Worm (Caenorhabditis elegans) whole organism, midembryonic: ENCODE measurements around the gene eak-4.
"Not testable (repeated sequence)": the region's sequence is repeated elsewhere in the genome, so short reads cannot be mapped to it uniquely, and the experiment has no call there.

Experiments used
- T22C8.4 ChIP-seq: fragments of 200-800 bp; sonication (Bioruptor generic); IDR thresholded peaks from 2 replicates; pipeline ENCODE4 v1.3.6; 2022; ENCODE audit warnings: missing genetic modification characterization, missing compliant biosample characterization
- cog-1 ChIP-seq: sonication (generic microtip); optimal IDR thresholded peaks from 2 replicates; lab custom pipeline; 2016; ENCODE audit warnings: missing genetic modification characterization, missing compliant biosample characterization
- flt-1 ChIP-seq: fragments of 200-800 bp; sonication (Bioruptor generic); IDR thresholded peaks from 2 replicates; pipeline ENCODE4 v1.3.6; 2022; ENCODE audit warnings: missing genetic modification characterization, missing compliant biosample characterization
- klf-2 ChIP-seq: fragments of 200-800 bp; sonication (Bioruptor generic); conservative IDR thresholded peaks from 2 replicates; pipeline ENCODE4 v1.3.6; 2022; ENCODE audit warnings: missing genetic modification reagents, missing genetic modification characterization, missing compliant biosample characterization
- med-1 ChIP-seq: sonication (generic microtip); optimal IDR thresholded peaks from 2 replicates; lab custom pipeline; 2017; ENCODE audit warnings: missing genetic modification characterization, mild to moderate bottlenecking, missing compliant biosample characterization, antibody characterized with exemption, missing genetic modification reagents; ENCODE audit not compliant: insufficient read depth
- ref-1 ChIP-seq: fragments of 200-800 bp; sonication (Bioruptor generic); conservative IDR thresholded peaks from 2 replicates; pipeline ENCODE4 v1.3.6; 2022; ENCODE audit warnings: missing genetic modification reagents, missing genetic modification characterization, missing compliant biosample characterization
- tab-1 ChIP-seq: fragments of 200-800 bp; sonication (Bioruptor generic); IDR thresholded peaks from 2 replicates; pipeline ENCODE4 v1.3.6; 2022; ENCODE audit warnings: missing genetic modification characterization, missing compliant biosample characterization
- ztf-23 ChIP-seq: fragments of 200-800 bp; sonication (Bioruptor generic); IDR thresholded peaks from 2 replicates; pipeline ENCODE4 v1.3.6; 2022; ENCODE audit warnings: missing genetic modification reagents, missing genetic modification characterization, missing compliant biosample characterization
- ztf-29 ChIP-seq: fragments of 200-800 bp; sonication (Bioruptor generic); IDR thresholded peaks from 2 replicates; pipeline ENCODE4 v1.3.6; 2022; ENCODE audit warnings: missing genetic modification reagents, missing genetic modification characterization, missing compliant biosample characterization

eak-4 gene

ce11 chrIV:12490491-12490890 is 34.8 kb downstream of the eak-4 start, which contains the start of gene him-6:
TSS of gene him-6 (plus strand) at chrIV:12490791.
- no peak for TF ChIP-seq ztf-23 (GFP tag; lab: Robert Waterston, UW)
- no peak for TF ChIP-seq ref-1 (GFP tag; lab: Robert Waterston, UW)
- TF ChIP-seq tab-1, result no peak
- TF ChIP-seq cog-1 (tag; lab: Kevin White, UChicago), result no peak
- no peak for TF ChIP-seq T22C8.4 (GFP tag; lab: Robert Waterston, UW)
- no peak for TF ChIP-seq ztf-29 (GFP tag; lab: Robert Waterston, UW)
- TF ChIP-seq med-1 (GFP tag; lab: Kevin White, UChicago), result no peak
- no peak for TF ChIP-seq klf-2 (GFP tag; lab: Robert Waterston, UW)
- TF ChIP-seq flt-1, result no peak

- no peak for TF ChIP-seq ztf-23 (GFP tag; lab: Robert Waterston, UW)
- TF ChIP-seq ztf-29 (GFP tag; lab: Robert Waterston, UW), result no peak
- no peak for TF ChIP-seq klf-2 (GFP tag; lab: Robert Waterston, UW)
- TF ChIP-seq tab-1, result no peak
- no peak for TF ChIP-seq ref-1 (GFP tag; lab: Robert Waterston, UW)
- TF ChIP-seq cog-1 (tag; lab: Kevin White, UChicago), result no peak
Measured at ce11 chrIV:12487194-12487593, 38.1 kb downstream of the eak-4 start, which contains the start of gene sru-26. TSS of gene sru-26 (plus strand) at chrIV:12487494.

ce11 chrIV:12484479-12484878 is 40.8 kb downstream of the eak-4 start, which contains the start of gene T04A11.4:
TSS of gene T04A11.4 (minus strand) at chrIV:12484579.
- TF ChIP-seq ztf-29 (GFP tag; lab: Robert Waterston, UW); tab-1; klf-2 (GFP tag; lab: Robert Waterston, UW): not testable (repeated sequence)

ce11 chrIV:12478711-12479110 is 46.6 kb downstream of the eak-4 start, which contains the start of gene igdb-1:
TSS of gene igdb-1 (plus strand) at chrIV:12479011.
- TF ChIP-seq tab-1; ztf-23 (GFP tag; lab: Robert Waterston, UW); med-1 (GFP tag; lab: Kevin White, UChicago): not testable (repeated sequence)

- not testable (repeated sequence) for TF ChIP-seq flt-1; cog-1 (tag; lab: Kevin White, UChicago); tab-1
Measured at ce11 chrIV:12476942-12477341, 48.4 kb downstream of the eak-4 start, which contains the start of gene T04A11.1. TSS of gene T04A11.1 (minus strand) at chrIV:12477042.
